Worm (Caenorhabditis elegans) whole organism, L3 larva: ENCODE measurements around the gene seu-1.

Experiments used
- mdl-1 ChIP-seq: fragments of 150-350 bp; optimal IDR thresholded peaks from 2 replicates; lab custom pipeline; 2014; ENCODE audit warnings: missing biosample characterization, missing genetic modification characterization
- nhr-25 ChIP-seq: sonication (generic microtip); optimal IDR thresholded peaks from 2 replicates; lab custom pipeline; 2017; ENCODE audit warnings: missing biosample characterization, missing genetic modification characterization
- pha-4 ChIP-seq: fragments of 150-350 bp; optimal IDR thresholded peaks from 2 replicates; lab custom pipeline; 2014; ENCODE audit warnings: missing biosample characterization, missing genetic modification reagents, missing genetic modification characterization
- skn-1 ChIP-seq: fragments of 150-350 bp; optimal IDR thresholded peaks from 2 replicates; lab custom pipeline; 2014; ENCODE audit warnings: missing biosample characterization, missing genetic modification characterization
- ztf-4 ChIP-seq: fragments of 150-350 bp; optimal IDR thresholded peaks from 2 replicates; lab custom pipeline; 2014; ENCODE audit warnings: missing biosample characterization, missing genetic modification characterization

DNA sequence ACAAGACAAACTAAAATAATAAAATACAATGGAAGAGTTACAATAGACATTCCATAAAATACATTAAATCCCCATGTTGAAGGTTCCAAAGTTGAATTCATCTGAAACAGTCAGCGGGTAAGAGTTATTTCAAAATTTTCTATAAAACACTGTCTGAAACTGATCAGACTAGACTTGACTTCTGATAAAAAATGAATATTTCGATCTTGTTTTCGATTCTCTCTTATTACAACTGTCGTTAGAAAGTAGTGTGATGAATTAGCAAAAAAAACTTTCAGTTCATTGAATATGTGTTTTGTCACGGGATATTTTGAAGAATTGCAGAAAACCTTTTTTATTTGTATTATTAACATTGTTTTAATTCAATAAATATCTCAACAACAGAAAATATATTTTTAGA is 27.7 kb upstream of the seu-1 start, which contains the start of gene srv-26:
- no peak for TF ChIP-seq mdl-1 (tag; lab: Kevin White, UChicago)
- no peak for TF ChIP-seq nhr-25 (tag; lab: Kevin White, UChicago)
- TF ChIP-seq skn-1 (tag; lab: Kevin White, UChicago): no peak
- no peak for TF ChIP-seq ztf-4 (tag; lab: Kevin White, UChicago)
- no peak for TF ChIP-seq pha-4 (tag; lab: Kevin White, UChicago)
